Worm (Caenorhabditis elegans) whole organism, late embryonic: ENCODE results near the gene str-79.
A peak's percentile ranks its signal among the peaks of the same experiment; 100 is the strongest.

Experiments used
- C08G9.2 ChIP-seq: sonication (generic microtip); optimal IDR thresholded peaks from 2 replicates; lab custom pipeline; 2016; ENCODE audit warnings: mild to moderate bottlenecking, missing genetic modification characterization, moderate library complexity, missing compliant biosample characterization
- T23F11.4 ChIP-seq: fragments of 200-800 bp; sonication (Bioruptor generic); optimal IDR thresholded peaks from 2 replicates; lab custom pipeline; 2018; ENCODE audit warnings: mild to moderate bottlenecking, missing genetic modification characterization, missing compliant biosample characterization
- Y22D7AL.16 ChIP-seq: sonication (generic microtip); optimal IDR thresholded peaks from 2 replicates; lab custom pipeline; 2016; ENCODE audit warnings: missing genetic modification characterization, missing compliant biosample characterization
- ceh-2 ChIP-seq: sonication (generic microtip); optimal IDR thresholded peaks from 2 replicates; lab custom pipeline; 2016; ENCODE audit warnings: missing genotype, missing genetic modification characterization, missing compliant biosample characterization
- ceh-24 ChIP-seq: sonication (generic microtip); optimal IDR thresholded peaks from 2 replicates; lab custom pipeline; 2016; ENCODE audit warnings: mild to moderate bottlenecking, missing genetic modification characterization, missing compliant biosample characterization
- ceh-30 ChIP-seq: fragments of 150-350 bp; optimal IDR thresholded peaks from 2 replicates; lab custom pipeline; 2014; ENCODE audit warnings: missing biosample characterization, missing genetic modification characterization
- ceh-34 ChIP-seq: sonication (generic microtip); optimal IDR thresholded peaks from 2 replicates; lab custom pipeline; 2016; ENCODE audit warnings: mild to moderate bottlenecking, missing genetic modification characterization, missing compliant biosample characterization
- ceh-45 ChIP-seq: fragments of 200-800 bp; sonication (Bioruptor generic); IDR thresholded peaks from 2 replicates; pipeline ENCODE4 v1.3.6; 2022; ENCODE audit warnings: missing genetic modification reagents, missing genetic modification characterization, missing compliant biosample characterization
- ceh-9 ChIP-seq: sonication (generic microtip); optimal IDR thresholded peaks from 2 replicates; lab custom pipeline; 2016; ENCODE audit warnings: mild to moderate bottlenecking, missing genetic modification characterization, inconsistent platforms, missing compliant biosample characterization
- che-1 ChIP-seq: sonication (generic microtip); optimal IDR thresholded peaks from 2 replicates; lab custom pipeline; 2016; ENCODE audit warnings: mild to moderate bottlenecking, missing genetic modification characterization, missing compliant biosample characterization
- dmd-4 ChIP-seq: sonication (generic microtip); optimal IDR thresholded peaks from 2 replicates; lab custom pipeline; 2016; ENCODE audit warnings: borderline replicate concordance, missing genetic modification characterization, missing compliant biosample characterization
- dve-1 ChIP-seq: sonication (generic microtip); optimal IDR thresholded peaks from 2 replicates; lab custom pipeline; 2017; ENCODE audit warnings: antibody characterized with exemption, mild to moderate bottlenecking, missing genetic modification characterization, missing compliant biosample characterization
- elt-2 ChIP-seq: sonication (generic microtip); optimal IDR thresholded peaks from 2 replicates; lab custom pipeline; 2016; ENCODE audit warnings: missing genetic modification reagents, missing genetic modification characterization, missing compliant biosample characterization
- elt-4 ChIP-seq: sonication (generic microtip); optimal IDR thresholded peaks from 2 replicates; lab custom pipeline; 2016; ENCODE audit warnings: missing genetic modification characterization, missing compliant biosample characterization
- ets-4 ChIP-seq: sonication (generic microtip); optimal IDR thresholded peaks from 2 replicates; lab custom pipeline; 2016; ENCODE audit warnings: missing genetic modification characterization, missing compliant biosample characterization
- eyg-1 ChIP-seq: sonication (generic microtip); optimal IDR thresholded peaks from 2 replicates; lab custom pipeline; 2016; ENCODE audit warnings: missing genotype, missing genetic modification characterization, missing compliant biosample characterization
- fax-1 ChIP-seq: sonication (generic microtip); optimal IDR thresholded peaks from 2 replicates; lab custom pipeline; 2016; ENCODE audit warnings: missing genotype, missing genetic modification characterization, missing compliant biosample characterization
- fkh-10 ChIP-seq: fragments of 150-350 bp; optimal IDR thresholded peaks from 2 replicates; lab custom pipeline; 2014; ENCODE audit warnings: missing biosample characterization, missing genetic modification reagents, missing genetic modification characterization
- hlh-13 ChIP-seq: fragments of 200-800 bp; sonication (Bioruptor generic); optimal IDR thresholded peaks from 2 replicates; lab custom pipeline; 2018; ENCODE audit warnings: mild to moderate bottlenecking, missing genetic modification characterization, missing compliant biosample characterization
- hlh-30 ChIP-seq: sonication (generic microtip); optimal IDR thresholded peaks from 2 replicates; lab custom pipeline; 2017; ENCODE audit warnings: antibody characterized with exemption, missing genetic modification characterization, missing compliant biosample characterization; ENCODE audit not compliant: insufficient read depth
- hlh-6 ChIP-seq: sonication (generic microtip); optimal IDR thresholded peaks from 2 replicates; lab custom pipeline; 2016; ENCODE audit warnings: missing genotype, missing genetic modification characterization, missing compliant biosample characterization
- hlh-8 ChIP-seq: sonication (generic microtip); optimal IDR thresholded peaks from 2 replicates; lab custom pipeline; 2016; ENCODE audit warnings: missing genotype, missing genetic modification characterization, missing compliant biosample characterization
- lim-6 ChIP-seq: sonication (generic microtip); optimal IDR thresholded peaks from 2 replicates; lab custom pipeline; 2016; ENCODE audit warnings: missing genetic modification characterization, missing compliant biosample characterization
- mec-3 ChIP-seq: sonication (generic microtip); optimal IDR thresholded peaks from 2 replicates; lab custom pipeline; 2016; ENCODE audit warnings: borderline replicate concordance, missing genetic modification characterization, missing compliant biosample characterization
- nfya-1 ChIP-seq: sonication (generic microtip); optimal IDR thresholded peaks from 2 replicates; lab custom pipeline; 2017; ENCODE audit warnings: missing genetic modification characterization, mild to moderate bottlenecking, missing compliant biosample characterization, antibody characterized with exemption, moderate library complexity
- nhr-11 ChIP-seq: fragments of 150-350 bp; optimal IDR thresholded peaks from 2 replicates; lab custom pipeline; 2014; ENCODE audit warnings: missing biosample characterization, missing genetic modification characterization
- pag-3 ChIP-seq: sonication (generic microtip); optimal IDR thresholded peaks from 2 replicates; lab custom pipeline; 2016; ENCODE audit warnings: missing compliant biosample characterization, missing genetic modification characterization, borderline replicate concordance
- pax-1 ChIP-seq: fragments of 150-350 bp; optimal IDR thresholded peaks from 2 replicates; lab custom pipeline; 2014; ENCODE audit warnings: missing biosample characterization, missing genetic modification characterization
- pha-2 ChIP-seq: sonication (generic microtip); optimal IDR thresholded peaks from 2 replicates; lab custom pipeline; 2017; ENCODE audit warnings: mild to moderate bottlenecking, missing genetic modification characterization, missing compliant biosample characterization
- pha-4 ChIP-seq: fragments of 150-350 bp; optimal IDR thresholded peaks from 2 replicates; lab custom pipeline; 2018; ENCODE audit warnings: missing biosample characterization, missing genetic modification reagents, missing genetic modification characterization
- pros-1 ChIP-seq: fragments of 150-350 bp; optimal IDR thresholded peaks from 2 replicates; lab custom pipeline; 2014; ENCODE audit warnings: missing biosample characterization, missing genetic modification reagents, missing genetic modification characterization
- ref-2 ChIP-seq: sonication (generic microtip); optimal IDR thresholded peaks from 2 replicates; lab custom pipeline; 2016; ENCODE audit warnings: missing genetic modification characterization, missing compliant biosample characterization
- rnt-1 ChIP-seq: sonication (generic microtip); optimal IDR thresholded peaks from 2 replicates; lab custom pipeline; 2016; ENCODE audit warnings: missing genetic modification characterization, missing compliant biosample characterization
- sdc-2 ChIP-seq: sonication (generic microtip); optimal IDR thresholded peaks from 2 replicates; lab custom pipeline; 2016; ENCODE audit warnings: missing genotype, missing genetic modification characterization, missing compliant biosample characterization
- tbx-2 ChIP-seq: sonication (generic microtip); optimal IDR thresholded peaks from 2 replicates; lab custom pipeline; 2016; ENCODE audit warnings: missing genetic modification characterization, missing compliant biosample characterization
- tbx-7 ChIP-seq: sonication (generic microtip); optimal IDR thresholded peaks from 2 replicates; lab custom pipeline; 2016; ENCODE audit warnings: missing genotype, missing genetic modification characterization, missing compliant biosample characterization
- ttx-3 ChIP-seq: sonication (generic microtip); optimal IDR thresholded peaks from 2 replicates; lab custom pipeline; 2016; ENCODE audit warnings: missing genetic modification reagents, missing genetic modification characterization, missing compliant biosample characterization
- unc-42 ChIP-seq: sonication (generic microtip); optimal IDR thresholded peaks from 2 replicates; lab custom pipeline; 2016; ENCODE audit warnings: missing genotype, missing genetic modification characterization, missing compliant biosample characterization
- unc-86 ChIP-seq: sonication (generic microtip); optimal IDR thresholded peaks from 2 replicates; lab custom pipeline; 2016; ENCODE audit warnings: missing genetic modification characterization, missing compliant biosample characterization

The str-79 gene

DNA sequence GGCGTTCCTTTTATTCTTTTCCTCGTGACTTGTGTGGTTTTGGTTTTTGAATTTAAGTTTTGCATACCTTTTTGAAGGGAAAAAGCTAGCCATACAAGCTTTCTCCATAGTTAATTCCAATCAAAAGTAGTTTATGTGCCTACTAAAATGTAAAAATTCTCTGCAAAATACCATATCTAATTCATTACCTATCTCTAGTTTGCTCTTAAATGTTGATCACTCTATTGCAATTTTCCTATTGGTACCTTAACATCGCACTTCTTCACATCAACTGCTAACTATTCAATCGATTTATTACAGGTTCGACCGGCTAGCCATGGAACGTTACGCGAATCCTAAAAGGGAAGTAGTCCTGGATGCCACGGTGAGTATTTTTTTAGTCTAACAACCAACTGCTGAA is 7.4 kb upstream of the str-79 start, which contains the start of gene F52D2.7:
Gene F52D2.7, plus strand, starts transcription at position 301 of the 400 bp plus-strand sequence.
- TF ChIP-seq unc-42 (no peak), dve-1 (tag; lab: Kevin White, UChicago) (no peak), pha-4 (tag; lab: Kevin White, UChicago) (no peak), ceh-9 (tag; lab: Kevin White, UChicago) (no peak), unc-86 (no peak), pros-1 (tag; lab: Kevin White, UChicago) (no peak), hlh-8 (tag; lab: Kevin White, UChicago) (no peak), ceh-2 (tag; lab: Kevin White, UChicago) (no peak), ceh-34 (tag; lab: Kevin White, UChicago) (no peak), ets-4 (tag; lab: Kevin White, UChicago) (no peak), hlh-13 (GFP tag; lab: Kevin White, UChicago) (no peak), fkh-10 (no peak), Y22D7AL.16 (tag; lab: Kevin White, UChicago) (no peak), pag-3 (no peak), ceh-24 (no peak), ref-2 (no peak)
- TF ChIP-seq, all 69 proteins: peak for 0

DNA sequence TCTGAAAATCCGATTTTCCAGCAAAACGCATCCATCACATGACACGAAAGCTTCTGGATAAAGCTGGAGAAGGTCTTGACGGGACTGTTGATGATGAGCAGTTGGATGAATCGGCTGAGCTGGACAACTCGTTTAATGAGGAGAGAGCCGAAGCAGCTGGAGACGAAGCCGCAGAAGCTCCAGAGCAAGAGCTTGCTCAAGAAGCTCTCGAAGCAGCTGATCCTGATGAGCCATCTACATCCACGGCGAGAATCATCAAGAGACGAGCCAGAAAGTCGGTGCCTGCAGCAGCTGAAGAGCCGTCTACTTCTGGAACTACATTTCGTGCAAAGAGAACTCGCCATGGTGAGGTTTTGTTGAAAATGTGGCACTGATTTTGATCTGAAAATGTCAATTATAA is 5.3 kb upstream of the str-79 start:
- TF ChIP-seq pha-2 (tag; lab: Kevin White, UChicago) (no peak), hlh-13 (GFP tag; lab: Kevin White, UChicago) (no peak), ceh-30 (tag; lab: Kevin White, UChicago) (no peak), fax-1 (tag; lab: Kevin White, UChicago) (no peak), mec-3 (tag; lab: Kevin White, UChicago) (no peak), dve-1 (tag; lab: Kevin White, UChicago) (no peak), Y22D7AL.16 (tag; lab: Kevin White, UChicago) (no peak), T23F11.4 (GFP tag; lab: Kevin White, UChicago) (no peak), tbx-7 (no peak), pax-1 (tag; lab: Kevin White, UChicago) (no peak), hlh-30 (tag; lab: Kevin White, UChicago) (no peak), ets-4 (tag; lab: Kevin White, UChicago) (no peak), lim-6 (no peak), eyg-1 (tag; lab: Kevin White, UChicago) (no peak), ceh-2 (tag; lab: Kevin White, UChicago) (no peak), elt-2 (no peak)

DNA sequence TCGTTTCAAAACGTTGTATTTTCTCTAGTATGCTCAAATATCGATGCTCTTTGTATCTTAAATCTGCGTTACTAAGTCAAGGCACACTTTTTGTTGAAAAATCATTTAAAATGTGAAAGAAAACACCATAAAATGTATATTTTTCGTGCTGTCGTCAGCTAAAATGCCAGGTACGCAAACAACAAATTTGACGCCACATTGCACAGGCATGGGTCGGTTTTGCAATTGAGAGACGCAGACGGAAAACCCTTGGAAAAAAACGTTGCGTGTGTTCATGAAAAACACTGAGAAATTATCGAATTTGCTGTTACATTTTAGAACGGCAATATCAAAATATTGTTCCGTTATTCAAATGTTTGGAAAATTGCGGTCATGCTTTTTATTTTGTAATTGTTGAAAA is 4.8 kb upstream of the str-79 start:
- TF ChIP-seq hlh-6 (tag; lab: Kevin White, UChicago) (no peak), sdc-2 (tag; lab: Kevin White, UChicago) (peak; percentile 77), nfya-1 (tag; lab: Kevin White, UChicago) (peak; percentile 30), fkh-10 (no peak), che-1 (tag; lab: Kevin White, UChicago) (no peak)

DNA sequence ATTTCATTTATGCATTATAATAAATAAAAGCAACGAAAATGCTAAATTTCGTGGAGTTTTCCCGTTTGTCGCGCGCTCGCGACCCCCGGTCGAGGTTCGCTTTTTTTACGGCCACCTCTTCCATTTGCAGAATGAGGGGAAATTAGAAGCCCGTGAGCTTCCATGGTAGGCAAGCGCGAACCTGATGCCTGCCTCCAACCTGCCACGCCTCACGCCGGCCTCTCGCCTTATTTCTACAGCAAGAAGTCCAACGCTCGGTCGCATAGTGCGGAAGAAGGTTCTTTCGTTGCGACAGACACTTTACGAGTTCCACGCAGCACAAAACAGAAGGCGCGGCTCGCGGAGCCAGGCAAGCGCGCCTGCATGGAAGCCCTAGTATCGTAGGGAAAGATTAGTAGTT is 2.0 kb downstream of the str-79 start:
- no peak for TF ChIP-seq C08G9.2
- no peak for TF ChIP-seq ceh-45 (GFP tag; lab: Robert Waterston, UW)
- TF ChIP-seq, all 69 proteins: peak for 0

DNA sequence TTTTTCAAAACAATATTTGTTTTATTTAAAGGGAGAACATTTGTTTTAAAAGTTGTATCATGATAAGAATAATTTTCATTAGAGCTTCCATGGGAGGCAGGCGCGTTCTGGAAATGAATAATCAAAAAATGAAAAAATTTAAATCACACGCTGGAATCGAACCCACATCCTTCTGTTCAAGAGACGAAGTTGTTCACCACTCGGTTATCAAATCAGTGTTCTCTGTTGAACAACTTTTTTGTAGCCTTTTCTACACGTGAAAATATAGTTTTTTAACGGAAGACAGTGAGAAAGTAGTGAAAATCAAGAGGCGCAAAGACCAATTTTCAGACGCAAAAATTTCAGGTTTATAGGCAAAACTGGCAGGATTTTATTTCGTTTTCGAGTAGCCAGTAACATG is 3.1 kb downstream of the str-79 start:
- no peak for TF ChIP-seq nfya-1 (tag; lab: Kevin White, UChicago)
- no peak for TF ChIP-seq ceh-9 (tag; lab: Kevin White, UChicago)
- no peak for TF ChIP-seq nhr-11
- no peak for TF ChIP-seq sdc-2 (tag; lab: Kevin White, UChicago)
- no peak for TF ChIP-seq ttx-3 (tag; lab: Kevin White, UChicago)
- no peak for TF ChIP-seq rnt-1 (tag; lab: Kevin White, UChicago)
- no peak for TF ChIP-seq tbx-2 (tag; lab: Kevin White, UChicago)
- TF ChIP-seq dmd-4, result no peak
- TF ChIP-seq elt-4 (tag; lab: Kevin White, UChicago), result no peak
